Fruit fly (Drosophila melanogaster): ENCODE data around the gene vig.
A peak's percentile ranks its signal among the peaks of the same experiment; 100 is the strongest.

Gene vig

dm6 chr2L:15061368-15061767 is 8.7 kb downstream of the vig start, which contains the start of the genes solo and vas:
solo (plus strand) TSS chr2L:15061656.
vas (plus strand) TSS chr2L:15061656.
- TF ChIP-seq CG32121 (GFP tag; IDR thresholded peaks at IDR 0.05) (0 out of 2 replicates have a peak, but pooled peaks have one; percentile 35), CG17806 (tag; optimal IDR thresholded peaks at IDR 0.05) (peak; percentile 19), Pif1B (GFP tag; optimal IDR thresholded peaks at IDR 0.05) (no peak), CG8301 (tag; optimal IDR thresholded peaks at IDR 0.05) (peak; percentile 14), CG15710 (tag; optimal IDR thresholded peaks at IDR 0.05) (peak; percentile 35)

DNA sequence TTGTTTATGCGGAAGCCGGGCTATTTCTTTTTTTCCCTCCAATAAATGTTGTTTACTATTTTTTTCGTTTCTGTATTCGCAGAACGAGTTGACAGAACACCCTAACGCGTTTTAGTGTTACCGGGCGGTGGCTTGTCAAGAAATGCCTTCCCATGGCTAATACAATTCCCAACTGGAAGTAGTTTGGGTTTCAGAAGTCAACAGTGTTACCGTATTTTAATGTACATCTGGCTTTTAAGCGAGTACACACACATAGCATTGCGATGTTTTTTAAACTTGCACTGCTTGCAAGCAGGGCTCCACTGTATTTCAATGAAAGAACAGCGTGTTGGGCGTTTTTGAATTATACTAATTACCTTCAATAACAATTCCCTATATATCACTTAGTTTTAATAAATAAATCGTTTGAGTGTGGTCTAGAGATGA is 9.5 kb downstream of the vig start, which contains the start of gene TfIIS:
Gene TfIIS (minus strand): TSS at position 178 of the 426 bp plus-strand sequence.
- TF ChIP-seq CG14655 (GFP tag; optimal IDR thresholded peaks at IDR 0.05) (no peak), CG32121 (GFP tag; IDR thresholded peaks at IDR 0.05) (no peak), CG8159 (tag; optimal IDR thresholded peaks at IDR 0.05) (no peak), Pif1A (GFP tag; optimal IDR thresholded peaks at IDR 0.05) (no peak), CG9948 (tag; optimal IDR thresholded peaks at IDR 0.05) (no peak), gl (tag; optimal IDR thresholded peaks at IDR 0.05) (no peak), Ets98B (GFP tag; IDR thresholded peaks at IDR 0.05) (no peak), D1 (tag; optimal IDR thresholded peaks at IDR 0.05) (no peak), rn (GFP tag; IDR thresholded peaks at IDR 0.05) (no peak), Snoo (tag; optimal IDR thresholded peaks at IDR 0.05) (no peak), CG15710 (tag; optimal IDR thresholded peaks at IDR 0.05) (no peak), CG10348 (GFP tag; IDR thresholded peaks at IDR 0.05) (no peak), EcR (GFP tag; optimal IDR thresholded peaks at IDR 0.05) (no peak), CG13204 (GFP tag; optimal IDR thresholded peaks at IDR 0.05) (no peak), CG12605 (GFP tag; IDR thresholded peaks at IDR 0.05) (no peak), CG34367 (tag; optimal IDR thresholded peaks at IDR 0.05) (no peak), CG8301 (tag; optimal IDR thresholded peaks at IDR 0.05) (no peak)

dm6 chr2L:15059000-15059399 is 11.1 kb downstream of the vig start:
- TF ChIP-seq Pif1B (GFP tag; optimal IDR thresholded peaks at IDR 0.05) (no peak), CG32121 (GFP tag; IDR thresholded peaks at IDR 0.05) (no peak), rn (GFP tag; IDR thresholded peaks at IDR 0.05) (no peak), fd96Ca (GFP tag; IDR thresholded peaks at IDR 0.05) (no peak), CG17806 (tag; optimal IDR thresholded peaks at IDR 0.05) (no peak), Snoo (tag; optimal IDR thresholded peaks at IDR 0.05) (no peak), CG8159 (tag; optimal IDR thresholded peaks at IDR 0.05) (no peak), CG34367 (tag; optimal IDR thresholded peaks at IDR 0.05) (no peak), CG10348 (GFP tag; IDR thresholded peaks at IDR 0.05) (no peak), D1 (tag; optimal IDR thresholded peaks at IDR 0.05) (no peak), CG14655 (GFP tag; optimal IDR thresholded peaks at IDR 0.05) (no peak), CG8301 (tag; optimal IDR thresholded peaks at IDR 0.05) (no peak), Ets98B (GFP tag; IDR thresholded peaks at IDR 0.05) (no peak), gl (tag; optimal IDR thresholded peaks at IDR 0.05) (no peak), CG4496 (GFP tag; IDR thresholded peaks at IDR 0.05) (no peak), CG9948 (tag; optimal IDR thresholded peaks at IDR 0.05) (no peak), CG15710 (tag; optimal IDR thresholded peaks at IDR 0.05) (no peak), CG12605 (GFP tag; IDR thresholded peaks at IDR 0.05) (no peak), EcR (GFP tag; optimal IDR thresholded peaks at IDR 0.05) (no peak), Pif1A (GFP tag; optimal IDR thresholded peaks at IDR 0.05) (no peak)

- TF ChIP-seq Ets98B (GFP tag; IDR thresholded peaks at IDR 0.05), result no peak
- no peak for TF ChIP-seq CG17806 (tag; optimal IDR thresholded peaks at IDR 0.05)
- no peak for TF ChIP-seq rn (GFP tag; IDR thresholded peaks at IDR 0.05)
- no peak for TF ChIP-seq gl (tag; optimal IDR thresholded peaks at IDR 0.05)
- TF ChIP-seq Snoo (tag; optimal IDR thresholded peaks at IDR 0.05), result no peak
- TF ChIP-seq EcR (GFP tag; optimal IDR thresholded peaks at IDR 0.05), result no peak
- TF ChIP-seq CG9948 (tag; optimal IDR thresholded peaks at IDR 0.05), result no peak
- no peak for TF ChIP-seq Pif1B (GFP tag; optimal IDR thresholded peaks at IDR 0.05)
- no peak for TF ChIP-seq CG12605 (GFP tag; IDR thresholded peaks at IDR 0.05)
- TF ChIP-seq CG8301 (tag; optimal IDR thresholded peaks at IDR 0.05), result no peak
- TF ChIP-seq CG14655 (GFP tag; optimal IDR thresholded peaks at IDR 0.05), result no peak
- TF ChIP-seq CG32121 (GFP tag; IDR thresholded peaks at IDR 0.05), result no peak
- TF ChIP-seq fd96Ca (GFP tag; IDR thresholded peaks at IDR 0.05), result no peak
- no peak for TF ChIP-seq CG10348 (GFP tag; IDR thresholded peaks at IDR 0.05)
- no peak for TF ChIP-seq D1 (tag; optimal IDR thresholded peaks at IDR 0.05)
- TF ChIP-seq Pif1A (GFP tag; optimal IDR thresholded peaks at IDR 0.05), result no peak
- TF ChIP-seq CG13204 (GFP tag; optimal IDR thresholded peaks at IDR 0.05), result no peak
Measured at dm6 chr2L:15058118-15058402, 12.1 kb downstream of the vig start, which contains the start of gene CG33679. CG33679 (plus strand) TSS chr2L:15058303.

dm6 chr2L:15057225-15058117 is 12.6 kb downstream of the vig start, which contains the start of gene ck:
ck (minus strand) TSS chr2L:15057862.
- TF ChIP-seq Ets98B (GFP tag; IDR thresholded peaks at IDR 0.05), result peak; percentile 14; the same call in 1 of the 2 replicates
- no peak for TF ChIP-seq CG10348 (GFP tag; IDR thresholded peaks at IDR 0.05)
- peak; percentile 93 for TF ChIP-seq EcR (GFP tag; optimal IDR thresholded peaks at IDR 0.05)

Data from whole organism, pupa.